Worm (Caenorhabditis elegans): ENCODE data around the gene zyx-1.
A peak's percentile ranks its signal among the peaks of the same experiment; 100 is the strongest.

zyx-1 gene

DNA sequence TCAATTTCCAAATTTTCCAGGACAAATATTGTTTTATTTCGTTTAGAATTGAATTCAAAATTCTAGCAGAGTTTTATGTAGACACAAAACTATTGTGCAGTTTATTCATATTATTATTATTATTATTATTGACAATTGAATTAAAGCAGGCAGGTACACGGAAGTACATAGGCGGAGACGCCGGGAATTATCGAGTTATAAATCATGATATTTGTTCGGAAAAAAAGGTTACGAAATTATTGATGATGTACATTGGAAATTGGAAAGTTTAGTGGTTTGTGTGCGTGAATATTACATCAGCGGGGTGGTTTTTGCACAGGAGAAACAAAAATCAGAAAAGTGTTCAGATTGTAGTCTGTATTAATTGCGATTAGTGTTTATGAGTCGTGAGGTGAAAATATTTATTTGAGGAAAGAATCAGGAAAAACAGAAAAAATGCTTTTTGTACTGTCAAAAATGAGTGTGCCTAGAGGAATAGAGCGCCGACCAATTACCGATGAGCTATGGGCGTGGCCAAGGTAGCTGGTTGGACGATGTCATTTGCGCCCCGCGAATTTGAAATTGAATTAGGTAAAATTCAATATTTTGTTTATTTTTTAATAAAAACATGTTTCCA lies 19.7 kb downstream of the zyx-1 start:
- no peak for TF ChIP-seq nfya-1 (tag; optimal IDR thresholded peaks at IDR 0.05; ENCODE audit: borderline replicate concordance, insufficient read depth)
- peak; percentile 21 for TF ChIP-seq attf-5 (GFP tag; optimal IDR thresholded peaks at IDR 0.05)
- TF ChIP-seq akir-1 (GFP tag; optimal IDR thresholded peaks at IDR 0.05): no peak
- TF ChIP-seq nhr-80 (tag; optimal IDR thresholded peaks at IDR 0.05): peak; percentile 62
- TF ChIP-seq B0261.1 (tag; optimal IDR thresholded peaks at IDR 0.05): no peak
- no peak for TF ChIP-seq sdz-38 (tag; optimal IDR thresholded peaks at IDR 0.05)
- peak; percentile 48; the same call in 1 of the 2 replicates for TF ChIP-seq B0336.3 (GFP tag; IDR thresholded peaks at IDR 0.05)
- TF ChIP-seq tlf-1 (GFP tag; optimal IDR thresholded peaks at IDR 0.05): no peak
- TF ChIP-seq lsl-1 (GFP tag; optimal IDR thresholded peaks at IDR 0.05): no peak
- TF ChIP-seq mcd-1 (GFP tag; IDR thresholded peaks at IDR 0.05): no peak
- TF ChIP-seq F22D6.2 (tag; optimal IDR thresholded peaks at IDR 0.05): no peak
- no peak for TF ChIP-seq ztf-22 (GFP tag; optimal IDR thresholded peaks at IDR 0.05)
- TF ChIP-seq lin-40 (tag; optimal IDR thresholded peaks at IDR 0.05): no peak
- no peak for TF ChIP-seq Y95B8A.8 (GFP tag; IDR thresholded peaks at IDR 0.05)
- no peak for TF ChIP-seq aptf-2 (GFP tag; conservative IDR thresholded peaks at IDR 0.05)
- TF ChIP-seq hrde-1 (tag; optimal IDR thresholded peaks at IDR 0.05; ENCODE audit: borderline replicate concordance): no peak
- no peak for TF ChIP-seq C17E4.6 (GFP tag; IDR thresholded peaks at IDR 0.05)
- peak; percentile 6 for TF ChIP-seq tbp1 (GFP tag; optimal IDR thresholded peaks at IDR 0.05)
- peak; percentile 75; the same call in 1 of the 2 replicates for TF ChIP-seq cebp-1 (GFP tag; IDR thresholded peaks at IDR 0.05)
- peak; percentile 83 for TF ChIP-seq cebp-1 (tag; optimal IDR thresholded peaks at IDR 0.05)
- no peak for TF ChIP-seq hsf-1 (GFP tag; IDR thresholded peaks at IDR 0.05)
- TF ChIP-seq mel-28 (tag; optimal IDR thresholded peaks at IDR 0.05; ENCODE audit: borderline replicate concordance): no peak
- TF ChIP-seq snpc-1.3 (tag; optimal IDR thresholded peaks at IDR 0.05; ENCODE audit: insufficient read depth): no peak
- TF ChIP-seq mxl-1 (tag; optimal IDR thresholded peaks at IDR 0.05): no peak
- TF ChIP-seq B0019.2 (GFP tag; conservative IDR thresholded peaks at IDR 0.05): no peak
- TF ChIP-seq T07F8.4 (tag; optimal IDR thresholded peaks at IDR 0.05): no peak
- no peak for TF ChIP-seq unc-130 (GFP tag; optimal IDR thresholded peaks at IDR 0.05)
- no peak for TF ChIP-seq chd-7 (tag; optimal IDR thresholded peaks at IDR 0.05)
- TF ChIP-seq dpff-1 (tag; optimal IDR thresholded peaks at IDR 0.05): no peak
- TF ChIP-seq cebp-2 (GFP tag; IDR thresholded peaks at IDR 0.05): no peak
- TF ChIP-seq hlh-12 (tag; optimal IDR thresholded peaks at IDR 0.05): no peak
- no peak for TF ChIP-seq him-1 (tag; optimal IDR thresholded peaks at IDR 0.05)
- no peak for TF ChIP-seq tbx-9 (tag; optimal IDR thresholded peaks at IDR 0.05; ENCODE audit: borderline replicate concordance)
- no peak for TF ChIP-seq F57A8.1 (GFP tag; optimal IDR thresholded peaks at IDR 0.05)
- no peak for TF ChIP-seq nhr-90 (tag; optimal IDR thresholded peaks at IDR 0.05)
- TF ChIP-seq K12H6.12 (tag; optimal IDR thresholded peaks at IDR 0.05): no peak
- TF ChIP-seq snpc-1.1 (tag; optimal IDR thresholded peaks at IDR 0.05; ENCODE audit: insufficient read depth): no peak
- TF ChIP-seq athp-1 (tag; optimal IDR thresholded peaks at IDR 0.05): no peak
- peak in 1 of 2 experiments; percentile 26 for TF ChIP-seq let-607 (tag; optimal IDR thresholded peaks at IDR 0.05)
- no peak for TF ChIP-seq snpc-4 (GFP tag; optimal IDR thresholded peaks at IDR 0.05)
- no peak for TF ChIP-seq snpc-4 (tag; optimal IDR thresholded peaks at IDR 0.05)

Measured in whole organism, young adult.